Worm (Caenorhabditis elegans) whole organism, early embryonic: ENCODE data around the gene K07E3.1.

ENCODE experiments used
- F13C5.2 ChIP-seq: sonication (generic microtip); optimal IDR thresholded peaks from 2 replicates; lab custom pipeline; 2017; ENCODE audit warnings: mild to moderate bottlenecking, missing genetic modification characterization, inconsistent platforms, missing compliant biosample characterization
- ama-1 ChIP-seq: fragments of 150-350 bp; optimal IDR thresholded peaks from 2 replicates; lab custom pipeline; 2014
- ceh-36 ChIP-seq: sonication (generic microtip); optimal IDR thresholded peaks from 2 replicates; lab custom pipeline; 2016; ENCODE audit warnings: missing genetic modification characterization, inconsistent platforms, missing compliant biosample characterization
- flt-1 ChIP-seq: fragments of 200-800 bp; sonication (Bioruptor generic); IDR thresholded peaks from 2 replicates; pipeline ENCODE4 v1.3.6; 2022; ENCODE audit warnings: missing genetic modification characterization, missing compliant biosample characterization
- scrt-1 ChIP-seq: fragments of 200-800 bp; sonication (Bioruptor generic); IDR thresholded peaks from 2 replicates; pipeline ENCODE4 v1.3.6; 2022; ENCODE audit warnings: missing genetic modification characterization, missing compliant biosample characterization
- sea-1 ChIP-seq: fragments of 200-800 bp; sonication (Bioruptor generic); conservative IDR thresholded peaks from 2 replicates; pipeline ENCODE4 v1.3.6; 2022; ENCODE audit warnings: missing genetic modification characterization, missing compliant biosample characterization
- tbx-37 ChIP-seq: fragments of 200-800 bp; sonication (Bioruptor generic); conservative IDR thresholded peaks from 2 replicates; pipeline ENCODE4 v1.3.6; 2022; ENCODE audit warnings: missing genetic modification reagents, missing genetic modification characterization, missing compliant biosample characterization

DNA sequence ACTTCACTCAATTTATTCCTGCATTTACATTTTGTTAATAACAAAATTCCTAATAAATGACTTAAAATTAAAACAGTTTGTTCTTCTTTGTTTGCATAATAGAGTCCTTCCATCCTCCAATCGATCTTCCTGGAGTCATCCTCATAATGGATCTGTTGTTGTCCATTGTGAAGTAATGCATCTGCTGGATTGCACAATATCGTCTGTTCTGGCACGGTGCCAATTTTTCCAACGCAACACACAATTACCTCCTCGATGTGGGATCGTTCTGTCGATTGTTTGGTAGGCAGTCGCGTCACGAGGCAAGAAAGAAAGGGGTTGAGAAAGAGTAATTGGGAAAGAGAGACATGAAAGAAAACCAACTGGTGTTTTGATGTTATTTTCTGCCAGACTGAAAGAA, 49.8 kb downstream of the K07E3.1 start:
- peak; percentile 86 for TF ChIP-seq ama-1 (lab: Kevin White, UChicago)
- no peak for TF ChIP-seq F13C5.2 (tag; lab: Kevin White, UChicago)
- 0 out of 2 replicates have a peak, but pooled peaks have one; percentile 16 for TF ChIP-seq sea-1 (GFP tag; lab: Robert Waterston, UW)
- no peak for TF ChIP-seq scrt-1 (GFP tag; lab: Robert Waterston, UW)
- no peak for TF ChIP-seq flt-1 (GFP tag; lab: Robert Waterston, UW)
- no peak for TF ChIP-seq ceh-36 (tag; lab: Kevin White, UChicago)
- TF ChIP-seq tbx-37, result no peak
